Fruit fly (Drosophila melanogaster) whole organism, pupa: ENCODE results near the gene CG31898.
A peak's percentile ranks its signal among the peaks of the same experiment; 100 is the strongest.

ENCODE experiments used
- CG10348 ChIP-seq: fragments of 200-800 bp; sonication (Bioruptor generic); IDR thresholded peaks from 2 replicates; pipeline ENCODE4 v1.3.6; 2022; ENCODE audit warnings: missing biosample characterization, missing genetic modification characterization
- CG12605 ChIP-seq: fragments of 200-800 bp; sonication (Bioruptor generic); IDR thresholded peaks from 2 replicates; pipeline ENCODE4 v1.3.6; 2022; ENCODE audit warnings: missing biosample characterization, missing genetic modification characterization
- CG13204 ChIP-seq: fragments of 200-800 bp; sonication (Bioruptor generic); optimal IDR thresholded peaks from 2 replicates; lab custom pipeline; 2018; ENCODE audit warnings: missing biosample characterization, mild to moderate bottlenecking, missing genetic modification characterization, moderate library complexity
- CG14655 ChIP-seq: fragments of 200-800 bp; sonication (Bioruptor generic); optimal IDR thresholded peaks from 3 replicates; lab custom pipeline; 2017; ENCODE audit warnings: mild to moderate bottlenecking, missing biosample characterization, missing genetic modification reagents, missing genetic modification characterization
- CG15710 ChIP-seq: fragments of 200-800 bp; sonication (Bioruptor generic); optimal IDR thresholded peaks from 2 replicates; lab custom pipeline; 2018; ENCODE audit warnings: missing biosample characterization, mild to moderate bottlenecking, missing genetic modification characterization, moderate library complexity
- CG17806 ChIP-seq: fragments of 200-800 bp; sonication (Bioruptor generic); optimal IDR thresholded peaks from 2 replicates; lab custom pipeline; 2018; ENCODE audit warnings: missing biosample characterization, mild to moderate bottlenecking, missing genetic modification characterization, moderate library complexity
- CG32121 ChIP-seq: fragments of 200-800 bp; sonication (Bioruptor generic); IDR thresholded peaks from 2 replicates; pipeline ENCODE4 v1.3.6; 2022; ENCODE audit warnings: missing biosample characterization, missing genetic modification characterization
- CG34367 ChIP-seq: fragments of 200-800 bp; sonication (Bioruptor generic); optimal IDR thresholded peaks from 2 replicates; lab custom pipeline; 2018; ENCODE audit warnings: missing biosample characterization, mild to moderate bottlenecking, missing genetic modification characterization
- CG4496 ChIP-seq: fragments of 200-800 bp; sonication (Bioruptor generic); IDR thresholded peaks from 3 replicates; pipeline ENCODE4 v1.3.6; 2022; ENCODE audit warnings: missing biosample characterization, missing genetic modification characterization
- CG8159 ChIP-seq: fragments of 200-800 bp; sonication (Bioruptor generic); optimal IDR thresholded peaks from 3 replicates; lab custom pipeline; 2018; ENCODE audit warnings: missing biosample characterization, mild to moderate bottlenecking, missing genetic modification characterization, moderate library complexity
- CG8301 ChIP-seq: fragments of 200-800 bp; sonication (Bioruptor generic); optimal IDR thresholded peaks from 2 replicates; lab custom pipeline; 2018; ENCODE audit warnings: missing biosample characterization, mild to moderate bottlenecking, missing genetic modification characterization
- CG9948 ChIP-seq: fragments of 200-800 bp; sonication (Bioruptor generic); optimal IDR thresholded peaks from 2 replicates; lab custom pipeline; 2018; ENCODE audit warnings: missing biosample characterization, mild to moderate bottlenecking, missing genetic modification characterization, moderate library complexity
- D1 ChIP-seq: fragments of 200-800 bp; sonication (Bioruptor generic); optimal IDR thresholded peaks from 2 replicates; lab custom pipeline; 2018; ENCODE audit warnings: missing biosample characterization, mild to moderate bottlenecking, missing genetic modification characterization, moderate library complexity
- EcR ChIP-seq: fragments of 200-800 bp; sonication (Bioruptor generic); optimal IDR thresholded peaks from 3 replicates; lab custom pipeline; 2019; ENCODE audit warnings: missing biosample characterization, missing genetic modification characterization, mild to moderate bottlenecking, moderate library complexity, missing genetic modification reagents
- Ets98B ChIP-seq: fragments of 200-800 bp; sonication (Bioruptor generic); IDR thresholded peaks from 2 replicates; pipeline ENCODE4 v1.3.6; 2022; ENCODE audit warnings: missing biosample characterization, missing genetic modification characterization
- Pif1A ChIP-seq: fragments of 200-800 bp; sonication (Bioruptor generic); optimal IDR thresholded peaks from 3 replicates; lab custom pipeline; 2016; ENCODE audit warnings: missing biosample characterization, missing genetic modification characterization
- Pif1B ChIP-seq: fragments of 200-800 bp; sonication (Bioruptor generic); optimal IDR thresholded peaks from 3 replicates; lab custom pipeline; 2016; ENCODE audit warnings: missing biosample characterization, missing genetic modification characterization
- Snoo ChIP-seq: fragments of 200-800 bp; sonication (Bioruptor generic); optimal IDR thresholded peaks from 3 replicates; lab custom pipeline; 2017; ENCODE audit warnings: missing biosample characterization, mild to moderate bottlenecking, missing genetic modification characterization, inconsistent platforms
- fd96Ca ChIP-seq: fragments of 200-800 bp; sonication (Bioruptor generic); IDR thresholded peaks from 3 replicates; pipeline ENCODE4 v1.3.6; 2022; ENCODE audit warnings: missing biosample characterization, missing genetic modification characterization
- gl ChIP-seq: fragments of 200-800 bp; sonication (Bioruptor generic); optimal IDR thresholded peaks from 2 replicates; lab custom pipeline; 2018; ENCODE audit warnings: missing biosample characterization, mild to moderate bottlenecking, missing genetic modification characterization
- rn ChIP-seq: fragments of 200-800 bp; sonication (Bioruptor generic); IDR thresholded peaks from 2 replicates; pipeline ENCODE4 v1.3.6; 2022; ENCODE audit warnings: missing biosample characterization, missing genetic modification characterization

Gene CG31898

dm6 chr2L:8399863-8400598, at the start of gene CG31898:
TSS of gene CG31898 (plus strand) at chr2L:8400421.
- TF ChIP-seq CG8159 (tag; lab: Kevin White, UChicago) (no peak), CG12605 (GFP tag; lab: Robert Waterston, UW) (no peak)

dm6 chr2L:8350560-8351171, 49.6 kb upstream of the CG31898 start:
- TF ChIP-seq CG4496 (GFP tag; lab: Robert Waterston, UW) = no peak
- TF ChIP-seq CG14655 = no peak
- no peak for TF ChIP-seq Pif1B
- TF ChIP-seq gl (tag; lab: Kevin White, UChicago) = no peak
- no peak for TF ChIP-seq CG8301 (tag; lab: Kevin White, UChicago)
- TF ChIP-seq Snoo = no peak
- TF ChIP-seq CG8159 (tag; lab: Kevin White, UChicago) = no peak
- TF ChIP-seq CG32121 (GFP tag; lab: Robert Waterston, UW) = no peak
- TF ChIP-seq D1 (tag; lab: Kevin White, UChicago) = no peak
- no peak for TF ChIP-seq CG13204 (GFP tag; lab: Kevin White, UChicago)
- TF ChIP-seq CG34367 (tag; lab: Kevin White, UChicago) = no peak
- TF ChIP-seq CG15710 (tag; lab: Kevin White, UChicago) = no peak

dm6 chr2L:8351333-8351732, 48.9 kb upstream of the CG31898 start:
- TF ChIP-seq fd96Ca (GFP tag; lab: Robert Waterston, UW) (no peak), CG15710 (tag; lab: Kevin White, UChicago) (no peak), CG32121 (GFP tag; lab: Robert Waterston, UW) (no peak), CG9948 (tag; lab: Kevin White, UChicago) (no peak)

- no peak for TF ChIP-seq fd96Ca (GFP tag; lab: Robert Waterston, UW)
Observed at dm6 chr2L:8351864-8352263, 48.4 kb upstream of the CG31898 start, which contains the start of gene Mur29B. TSS of gene Mur29B (plus strand) at chr2L:8352187.

- TF ChIP-seq CG9948 (tag; lab: Kevin White, UChicago) (no peak), D1 (tag; lab: Kevin White, UChicago) (no peak), rn (no peak)
Observed at dm6 chr2L:8355419-8355818, 44.8 kb upstream of the CG31898 start.

- TF ChIP-seq CG17806 (tag; lab: Kevin White, UChicago) (peak; percentile 38), D1 (tag; lab: Kevin White, UChicago) (peak; percentile 7), CG8159 (tag; lab: Kevin White, UChicago) (peak; percentile 56), Snoo (peak; percentile 30), EcR (no peak), CG34367 (tag; lab: Kevin White, UChicago) (peak; percentile 37), CG8301 (tag; lab: Kevin White, UChicago) (peak; percentile 59), CG10348 (GFP tag; lab: Robert Waterston, UW) (no peak), rn (no peak), Pif1A (GFP tag; lab: Kevin White, UChicago) (peak; percentile 46), CG4496 (GFP tag; lab: Robert Waterston, UW) (peak; percentile 40; the same call in 1 of the 3 replicates), CG15710 (tag; lab: Kevin White, UChicago) (peak; percentile 64), CG9948 (tag; lab: Kevin White, UChicago) (peak; percentile 57), CG14655 (peak; percentile 67)
- TF ChIP-seq, all 21 proteins: peak for 11
Observed at dm6 chr2L:8361204-8361952, 38.8 kb upstream of the CG31898 start.

- TF ChIP-seq fd96Ca (GFP tag; lab: Robert Waterston, UW) (peak; percentile 78; the same call in 2 of the 3 replicates), CG8301 (tag; lab: Kevin White, UChicago) (peak; percentile 58), CG9948 (tag; lab: Kevin White, UChicago) (peak; percentile 51), CG12605 (GFP tag; lab: Robert Waterston, UW) (peak; percentile 59), Snoo (peak; percentile 49), CG15710 (tag; lab: Kevin White, UChicago) (peak; percentile 40), CG13204 (GFP tag; lab: Kevin White, UChicago) (no peak), gl (tag; lab: Kevin White, UChicago) (peak; percentile 7), Ets98B (GFP tag; lab: Robert Waterston, UW) (peak; percentile 66), CG10348 (GFP tag; lab: Robert Waterston, UW) (peak; percentile 35; the same call in 1 of the 2 replicates), D1 (tag; lab: Kevin White, UChicago) (no peak), CG14655 (peak; percentile 68), EcR (no peak), CG32121 (GFP tag; lab: Robert Waterston, UW) (peak; percentile 54), CG17806 (tag; lab: Kevin White, UChicago) (peak; percentile 46), rn (peak; percentile 45), CG4496 (GFP tag; lab: Robert Waterston, UW) (peak; percentile 80), CG34367 (tag; lab: Kevin White, UChicago) (peak; percentile 26), Pif1B (peak; percentile 13), Pif1A (GFP tag; lab: Kevin White, UChicago) (peak; percentile 43), CG8159 (tag; lab: Kevin White, UChicago) (peak; percentile 63)
Observed at dm6 chr2L:8362273-8362954, 37.8 kb upstream of the CG31898 start, which contains the start of gene CG7627. TSS of gene CG7627 (minus strand) at chr2L:8362469.
